Worm (Caenorhabditis elegans) whole organism, young adult: Measurements from ENCODE around the gene vab-19.

Experiments used
- B0019.2 ChIP-seq: fragments of 200-800 bp; sonication (Bioruptor generic); conservative IDR thresholded peaks from 2 replicates; pipeline ENCODE4 v1.3.6; 2022; ENCODE audit warnings: missing genetic modification reagents, missing genetic modification characterization, missing compliant biosample characterization
- B0261.1 ChIP-seq: sonication (generic microtip); optimal IDR thresholded peaks from 2 replicates; lab custom pipeline; 2016; ENCODE audit warnings: mild to moderate bottlenecking, missing genetic modification characterization, moderate library complexity, missing compliant biosample characterization
- B0336.3 ChIP-seq: fragments of 200-800 bp; sonication (Bioruptor generic); IDR thresholded peaks from 2 replicates; pipeline ENCODE4 v1.3.6; 2022; ENCODE audit warnings: missing genetic modification characterization, missing compliant biosample characterization
- C06A6.2 ChIP-seq: fragments of 200-800 bp; sonication (Bioruptor generic); conservative IDR thresholded peaks from 2 replicates; pipeline ENCODE4 v1.3.6; 2022; ENCODE audit warnings: missing genetic modification characterization, missing compliant biosample characterization
- F33H1.4 ChIP-seq: fragments of 200-800 bp; sonication (Bioruptor generic); IDR thresholded peaks from 2 replicates; pipeline ENCODE4 v1.3.6; 2022; ENCODE audit warnings: missing genetic modification reagents, missing genetic modification characterization, missing compliant biosample characterization
- F37B4.10 ChIP-seq: fragments of 200-800 bp; sonication (Bioruptor generic); IDR thresholded peaks from 2 replicates; pipeline ENCODE4 v1.3.6; 2022; ENCODE audit warnings: missing genetic modification characterization, missing compliant biosample characterization
- F57A8.1 ChIP-seq: fragments of 200-800 bp; sonication (Bioruptor generic); optimal IDR thresholded peaks from 2 replicates; lab custom pipeline; 2018; ENCODE audit warnings: mild to moderate bottlenecking, missing genetic modification characterization, moderate library complexity, missing compliant biosample characterization
- K12H6.12 ChIP-seq: fragments of 200-800 bp; sonication (Bioruptor generic); optimal IDR thresholded peaks from 2 replicates; lab custom pipeline; 2018; ENCODE audit warnings: mild to moderate bottlenecking, missing genetic modification characterization, missing compliant biosample characterization
- Y56A3A.18 ChIP-seq: fragments of 200-800 bp; sonication (Bioruptor generic); IDR thresholded peaks from 2 replicates; pipeline ENCODE4 v1.3.6; 2022; ENCODE audit warnings: missing genetic modification reagents, missing genetic modification characterization, missing compliant biosample characterization
- ZK185.1 ChIP-seq: sonication (generic microtip); optimal IDR thresholded peaks from 2 replicates; lab custom pipeline; 2016; ENCODE audit warnings: mild to moderate bottlenecking, missing genetic modification characterization, missing compliant biosample characterization; ENCODE audit not compliant: poor library complexity, severe bottlenecking
- aptf-2 ChIP-seq: fragments of 200-800 bp; sonication (Bioruptor generic); conservative IDR thresholded peaks from 2 replicates; pipeline ENCODE4 v1.3.6; 2022; ENCODE audit warnings: missing genetic modification reagents, missing genetic modification characterization, missing compliant biosample characterization
- atf-7 ChIP-seq: sonication (generic microtip); optimal IDR thresholded peaks from 2 replicates; lab custom pipeline; 2017; ENCODE audit warnings: mild to moderate bottlenecking, missing genetic modification characterization, missing compliant biosample characterization
- athp-1 ChIP-seq: sonication (generic microtip); optimal IDR thresholded peaks from 2 replicates; lab custom pipeline; 2017; ENCODE audit warnings: mild to moderate bottlenecking, missing genetic modification characterization, missing compliant biosample characterization
- attf-5 ChIP-seq: fragments of 200-800 bp; sonication (Bioruptor generic); optimal IDR thresholded peaks from 2 replicates; lab custom pipeline; 2018; ENCODE audit warnings: mild to moderate bottlenecking, missing genetic modification characterization, missing compliant biosample characterization
- bed-1 ChIP-seq: fragments of 200-800 bp; sonication (Bioruptor generic); IDR thresholded peaks from 2 replicates; pipeline ENCODE4 v1.3.6; 2022; ENCODE audit warnings: missing genetic modification reagents, missing genetic modification characterization, missing compliant biosample characterization
- bed-2 ChIP-seq: fragments of 200-800 bp; sonication (Bioruptor generic); IDR thresholded peaks from 2 replicates; pipeline ENCODE4 v1.3.6; 2022; ENCODE audit warnings: missing genetic modification reagents, missing genetic modification characterization, missing compliant biosample characterization
- ceh-100 ChIP-seq: fragments of 200-800 bp; sonication (Bioruptor generic); IDR thresholded peaks from 2 replicates; pipeline ENCODE4 v1.3.6; 2022; ENCODE audit warnings: missing genetic modification reagents, missing genetic modification characterization, missing compliant biosample characterization
- ceh-58 ChIP-seq: fragments of 200-800 bp; sonication (Bioruptor generic); IDR thresholded peaks from 2 replicates; pipeline ENCODE4 v1.3.6; 2022; ENCODE audit warnings: missing genetic modification characterization, missing compliant biosample characterization
- ceh-79 ChIP-seq: sonication (generic microtip); optimal IDR thresholded peaks from 2 replicates; lab custom pipeline; 2017; ENCODE audit warnings: mild to moderate bottlenecking, missing genetic modification characterization, missing compliant biosample characterization
- die-1 ChIP-seq: sonication (generic microtip); optimal IDR thresholded peaks from 2 replicates; lab custom pipeline; 2016; ENCODE audit warnings: missing genotype, mild to moderate bottlenecking, missing genetic modification characterization, missing compliant biosample characterization
- efl-1 ChIP-seq: fragments of 150-350 bp; optimal IDR thresholded peaks from 2 replicates; lab custom pipeline; 2014; ENCODE audit warnings: missing biosample characterization, missing genetic modification reagents, missing genetic modification characterization
- egl-44 ChIP-seq: fragments of 200-800 bp; sonication (Bioruptor generic); IDR thresholded peaks from 2 replicates; pipeline ENCODE4 v1.3.6; 2022; ENCODE audit warnings: missing genetic modification reagents, missing genetic modification characterization, missing compliant biosample characterization
- ekl-4 ChIP-seq: fragments of 200-800 bp; sonication (Bioruptor generic); IDR thresholded peaks from 2 replicates; pipeline ENCODE4 v1.3.6; 2022; ENCODE audit warnings: missing genetic modification reagents, missing genetic modification characterization, missing compliant biosample characterization
- him-1 ChIP-seq: sonication (generic microtip); optimal IDR thresholded peaks from 2 replicates; lab custom pipeline; 2016; ENCODE audit warnings: missing genotype, missing genetic modification reagents, missing genetic modification characterization, missing compliant biosample characterization
- hlh-12 ChIP-seq: sonication (generic microtip); optimal IDR thresholded peaks from 2 replicates; lab custom pipeline; 2016; ENCODE audit warnings: missing genetic modification characterization, missing compliant biosample characterization
- hsf-1 ChIP-seq: fragments of 200-800 bp; sonication (Bioruptor generic); IDR thresholded peaks from 2 replicates; pipeline ENCODE4 v1.3.6; 2022; ENCODE audit warnings: missing genetic modification reagents, missing genetic modification characterization, missing compliant biosample characterization
- lin-26 ChIP-seq: fragments of 200-800 bp; sonication (Bioruptor generic); IDR thresholded peaks from 2 replicates; pipeline ENCODE4 v1.3.6; 2022; ENCODE audit warnings: missing genetic modification reagents, missing genetic modification characterization, missing compliant biosample characterization
- lin-40 ChIP-seq: sonication (generic microtip); optimal IDR thresholded peaks from 2 replicates; lab custom pipeline; 2016; ENCODE audit warnings: missing genetic modification characterization, mild to moderate bottlenecking, missing compliant biosample characterization, missing genotype, missing genetic modification reagents
- lin-54 ChIP-seq: fragments of 200-800 bp; sonication (Bioruptor generic); optimal IDR thresholded peaks from 2 replicates; lab custom pipeline; 2018; ENCODE audit warnings: mild to moderate bottlenecking, missing genetic modification characterization, missing compliant biosample characterization
- lir-1 ChIP-seq: fragments of 200-800 bp; sonication (Bioruptor generic); conservative IDR thresholded peaks from 2 replicates; pipeline ENCODE4 v1.3.6; 2022; ENCODE audit warnings: missing genetic modification reagents, missing genetic modification characterization, missing compliant biosample characterization
- madf-10 ChIP-seq: sonication (generic microtip); optimal IDR thresholded peaks from 2 replicates; lab custom pipeline; 2016; ENCODE audit warnings: mild to moderate bottlenecking, missing genetic modification characterization, missing compliant biosample characterization
- madf-3 ChIP-seq: fragments of 200-800 bp; sonication (Bioruptor generic); IDR thresholded peaks from 2 replicates; pipeline ENCODE4 v1.3.6; 2022; ENCODE audit warnings: missing genetic modification reagents, missing genetic modification characterization, missing compliant biosample characterization
- mcd-1 ChIP-seq: fragments of 200-800 bp; sonication (Bioruptor generic); IDR thresholded peaks from 2 replicates; pipeline ENCODE4 v1.3.6; 2022; ENCODE audit warnings: missing genetic modification reagents, missing genetic modification characterization, missing compliant biosample characterization
- nfya-2 ChIP-seq: fragments of 200-800 bp; sonication (Bioruptor generic); IDR thresholded peaks from 2 replicates; pipeline ENCODE4 v1.3.6; 2022; ENCODE audit warnings: missing genetic modification reagents, missing genetic modification characterization, missing compliant biosample characterization
- nhr-179 ChIP-seq: sonication (generic microtip); optimal IDR thresholded peaks from 2 replicates; lab custom pipeline; 2016; ENCODE audit warnings: mild to moderate bottlenecking, missing genetic modification characterization, missing compliant biosample characterization
- nhr-27 ChIP-seq: fragments of 200-800 bp; sonication (Bioruptor generic); optimal IDR thresholded peaks from 2 replicates; lab custom pipeline; 2018; ENCODE audit warnings: mild to moderate bottlenecking, missing genetic modification characterization, moderate library complexity, missing compliant biosample characterization
- rcor-1 ChIP-seq: fragments of 200-800 bp; sonication (Bioruptor generic); IDR thresholded peaks from 2 replicates; pipeline ENCODE4 v1.3.6; 2022; ENCODE audit warnings: missing genetic modification reagents, missing genetic modification characterization, missing compliant biosample characterization
- rec-8 ChIP-seq, 2 experiments: sonication (generic microtip); optimal IDR thresholded peaks; 2 replicates each; lab custom pipeline; 2016; ENCODE audit warnings: mild to moderate bottlenecking in 2 of 2, missing genetic modification characterization in 2 of 2, missing genetic modification reagents in 2 of 2, missing genotype in 2 of 2, missing biosample characterization in 1 of 2, missing compliant biosample characterization in 1 of 2, moderate library complexity in 1 of 2
- sdz-38 ChIP-seq: sonication (generic microtip); optimal IDR thresholded peaks from 2 replicates; lab custom pipeline; 2016; ENCODE audit warnings: missing genotype, missing genetic modification characterization, missing compliant biosample characterization
- snpc-1.3 ChIP-seq: sonication (generic microtip); optimal IDR thresholded peaks from 2 replicates; lab custom pipeline; 2017; ENCODE audit warnings: missing genetic modification characterization, mild to moderate bottlenecking, missing compliant biosample characterization, antibody characterized with exemption, moderate library complexity, missing genotype, missing genetic modification reagents; ENCODE audit not compliant: insufficient read depth
- snpc-4 ChIP-seq, 5 experiments: fragments of 150-350 bp in 1 of 5; sonication (generic microtip) in 4 of 5; optimal IDR thresholded peaks; 2 replicates each; lab custom pipeline; 2014 to 2018; ENCODE audit warnings: missing genetic modification characterization in 5 of 5, missing biosample characterization in 3 of 5, antibody characterized with exemption in 2 of 5, mild to moderate bottlenecking in 2 of 5, missing compliant biosample characterization in 2 of 5, missing genotype in 2 of 5, moderate library complexity in 2 of 5, missing genetic modification reagents in 1 of 5
- somi-1 ChIP-seq: fragments of 200-800 bp; sonication (Bioruptor generic); optimal IDR thresholded peaks from 2 replicates; lab custom pipeline; 2018; ENCODE audit warnings: mild to moderate bottlenecking, missing genetic modification characterization, missing compliant biosample characterization
- tbp1 ChIP-seq: fragments of 200-800 bp; sonication (Bioruptor generic); optimal IDR thresholded peaks from 2 replicates; lab custom pipeline; 2018; ENCODE audit warnings: mild to moderate bottlenecking, missing genetic modification characterization, missing compliant biosample characterization
- zim-3 ChIP-seq: sonication (generic microtip); optimal IDR thresholded peaks from 2 replicates; lab custom pipeline; 2017; ENCODE audit warnings: mild to moderate bottlenecking, missing genetic modification characterization, moderate library complexity, missing compliant biosample characterization
- ztf-18 ChIP-seq: sonication (generic microtip); optimal IDR thresholded peaks from 2 replicates; lab custom pipeline; 2016; ENCODE audit warnings: missing genotype, mild to moderate bottlenecking, missing genetic modification characterization, missing compliant biosample characterization
- ztf-22 ChIP-seq: fragments of 200-800 bp; sonication (Bioruptor generic); optimal IDR thresholded peaks from 2 replicates; lab custom pipeline; 2018; ENCODE audit warnings: mild to moderate bottlenecking, missing genetic modification characterization, moderate library complexity, missing compliant biosample characterization
- ztf-25 ChIP-seq: fragments of 200-800 bp; sonication (Bioruptor generic); IDR thresholded peaks from 2 replicates; pipeline ENCODE4 v1.3.6; 2022; ENCODE audit warnings: missing genetic modification reagents, missing genetic modification characterization, missing compliant biosample characterization
- ztf-3 ChIP-seq: fragments of 200-800 bp; sonication (Bioruptor generic); optimal IDR thresholded peaks from 2 replicates; lab custom pipeline; 2018; ENCODE audit warnings: mild to moderate bottlenecking, missing genetic modification characterization, missing compliant biosample characterization

vab-19 gene

DNA sequence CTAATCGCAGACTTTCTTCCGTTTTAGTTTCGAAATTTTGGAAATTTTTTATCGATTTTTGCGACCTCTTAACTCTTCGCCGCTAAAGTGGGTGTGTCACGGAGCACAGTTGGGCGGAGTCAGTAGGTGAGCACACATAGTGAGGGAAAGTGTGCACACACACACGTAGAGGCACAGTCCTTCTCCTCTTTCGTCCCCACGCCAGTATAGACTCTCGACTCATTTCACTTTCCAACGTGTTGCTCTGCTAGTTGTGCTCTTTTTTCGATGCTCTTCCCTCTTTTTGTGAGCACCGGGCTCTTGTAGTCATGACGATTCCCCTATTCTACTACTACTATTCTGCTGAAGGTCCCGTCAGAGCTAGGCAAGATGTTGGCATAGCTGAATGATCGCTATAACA is 9.4 kb downstream of the vab-19 start:
- TF ChIP-seq F33H1.4 (GFP tag; lab: Robert Waterston, UW) (no peak), mcd-1 (GFP tag; lab: Robert Waterston, UW) (0 out of 2 replicates have a peak, but pooled peaks have one; percentile 6), ztf-3 (no peak), hsf-1 (GFP tag; lab: Robert Waterston, UW) (peak; percentile 35; the same call in 1 of the 2 replicates), lin-40 (tag; lab: Kevin White, UChicago) (no peak), F57A8.1 (GFP tag; lab: Kevin White, UChicago) (no peak), ZK185.1 (tag; lab: Kevin White, UChicago) (no peak), nhr-27 (no peak), somi-1 (GFP tag; lab: Kevin White, UChicago) (no peak), zim-3 (tag; lab: Kevin White, UChicago) (no peak), efl-1 (GFP tag; lab: Kevin White, UChicago) (no peak), ceh-79 (tag; lab: Kevin White, UChicago) (no peak), lir-1 (GFP tag; lab: Robert Waterston, UW) (no peak), aptf-2 (GFP tag; lab: Robert Waterston, UW) (no peak), lin-54 (GFP tag; lab: Kevin White, UChicago) (no peak), die-1 (tag; lab: Kevin White, UChicago) (no peak), snpc-1.3 (no peak), ztf-18 (tag; lab: Kevin White, UChicago) (no peak), bed-1 (no peak), tbp1 (GFP tag; lab: Kevin White, UChicago) (no peak), atf-7 (tag; lab: Kevin White, UChicago) (no peak), ekl-4 (no peak), B0019.2 (no peak), him-1 (tag; lab: Kevin White, UChicago) (no peak), nhr-179 (tag; lab: Kevin White, UChicago) (no peak), rec-8 (tag; optimal IDR thresholded peaks at IDR 0.05; lab: Kevin White, UChicago) (no peak), rcor-1 (GFP tag; lab: Robert Waterston, UW) (no peak), ztf-25 (GFP tag; lab: Robert Waterston, UW) (no peak), bed-2 (GFP tag; lab: Robert Waterston, UW) (no peak), F37B4.10 (GFP tag; lab: Robert Waterston, UW) (no peak), hlh-12 (tag; lab: Kevin White, UChicago) (no peak), attf-5 (peak; percentile 9), Y56A3A.18 (GFP tag; lab: Robert Waterston, UW) (no peak), ceh-100 (no peak), ztf-22 (GFP tag; lab: Kevin White, UChicago) (no peak), B0336.3 (GFP tag; lab: Robert Waterston, UW) (peak; percentile 19; the same call in 1 of the 2 replicates), madf-3 (GFP tag; lab: Robert Waterston, UW) (0 out of 2 replicates have a peak, but pooled peaks have one; percentile 34), egl-44 (0 out of 2 replicates have a peak, but pooled peaks have one; percentile 9), snpc-4 (GFP tag; optimal IDR thresholded peaks at IDR 0.05; lab: Kevin White, UChicago) (no peak), snpc-4 (tag; optimal IDR thresholded peaks at IDR 0.05; lab: Kevin White, UChicago) (no peak), C06A6.2 (no peak), sdz-38 (no peak), nfya-2 (no peak), athp-1 (tag; lab: Kevin White, UChicago) (no peak), madf-10 (no peak), lin-26 (GFP tag; lab: Robert Waterston, UW) (no peak), ceh-58 (GFP tag; lab: Robert Waterston, UW) (no peak), K12H6.12 (no peak), B0261.1 (tag; lab: Kevin White, UChicago) (no peak)
